Worm (Caenorhabditis elegans): ENCODE data around the gene che-2.

DNA sequence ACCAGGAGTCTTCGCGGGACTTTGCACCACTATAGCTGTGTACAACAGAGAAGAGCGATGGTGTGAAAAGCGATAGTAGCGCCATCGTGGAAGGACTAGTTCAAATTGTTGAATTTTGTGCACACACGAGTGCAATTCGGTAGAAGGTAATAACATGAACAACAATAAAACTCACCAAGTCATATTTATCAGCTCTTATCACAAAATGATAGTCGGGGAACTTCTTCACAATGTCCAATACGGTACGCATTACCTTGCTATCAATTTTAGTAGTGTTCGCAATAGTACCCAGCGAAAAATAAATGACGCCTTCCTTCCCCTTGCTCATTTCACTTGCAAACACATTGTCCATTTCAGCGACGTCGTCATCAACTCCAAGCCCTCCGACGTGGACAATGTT is 46.4 kb downstream of the che-2 start:
- TF ChIP-seq him-1 (tag; optimal IDR thresholded peaks at IDR 0.05) (no peak), dao-5 (tag; optimal IDR thresholded peaks at IDR 0.05) (no peak)
